Worm (Caenorhabditis elegans) whole organism, early embryonic: Measurements from ENCODE around the gene C49F5.3.

ENCODE experiments used
- B0310.2 ChIP-seq: sonication (generic microtip); optimal IDR thresholded peaks from 2 replicates; lab custom pipeline; 2016; ENCODE audit warnings: mild to moderate bottlenecking, missing genetic modification characterization, missing compliant biosample characterization
- F13C5.2 ChIP-seq: sonication (generic microtip); optimal IDR thresholded peaks from 2 replicates; lab custom pipeline; 2017; ENCODE audit warnings: mild to moderate bottlenecking, missing genetic modification characterization, inconsistent platforms, missing compliant biosample characterization
- aly-1 ChIP-seq: sonication (generic microtip); optimal IDR thresholded peaks from 2 replicates; lab custom pipeline; 2016; ENCODE audit warnings: missing genetic modification characterization, missing compliant biosample characterization
- ama-1 ChIP-seq: fragments of 150-350 bp; optimal IDR thresholded peaks from 2 replicates; lab custom pipeline; 2014
- ceh-13 ChIP-seq: fragments of 200-800 bp; sonication (Bioruptor generic); optimal IDR thresholded peaks from 2 replicates; lab custom pipeline; 2018; ENCODE audit warnings: mild to moderate bottlenecking, missing genetic modification characterization, missing compliant biosample characterization
- ceh-36 ChIP-seq: sonication (generic microtip); optimal IDR thresholded peaks from 2 replicates; lab custom pipeline; 2016; ENCODE audit warnings: missing genetic modification characterization, inconsistent platforms, missing compliant biosample characterization
- ets-7 ChIP-seq: sonication (generic microtip); optimal IDR thresholded peaks from 2 replicates; lab custom pipeline; 2016; ENCODE audit warnings: missing genotype, missing genetic modification characterization, missing compliant biosample characterization
- flt-1 ChIP-seq: fragments of 200-800 bp; sonication (Bioruptor generic); IDR thresholded peaks from 2 replicates; pipeline ENCODE4 v1.3.6; 2022; ENCODE audit warnings: missing genetic modification characterization, missing compliant biosample characterization
- hmbx-1 ChIP-seq: sonication (generic microtip); optimal IDR thresholded peaks from 2 replicates; lab custom pipeline; 2016; ENCODE audit warnings: mild to moderate bottlenecking, missing genetic modification characterization, missing compliant biosample characterization
- hmg-4 ChIP-seq: fragments of 200-800 bp; sonication (Bioruptor generic); optimal IDR thresholded peaks from 2 replicates; lab custom pipeline; 2018; ENCODE audit warnings: mild to moderate bottlenecking, missing genetic modification characterization, missing compliant biosample characterization
- hnd-1 ChIP-seq: sonication (generic microtip); optimal IDR thresholded peaks from 2 replicates; lab custom pipeline; 2016; ENCODE audit warnings: missing genetic modification characterization, missing compliant biosample characterization
- pes-1 ChIP-seq: fragments of 200-800 bp; sonication (Bioruptor generic); IDR thresholded peaks from 2 replicates; pipeline ENCODE4 v1.3.6; 2022; ENCODE audit warnings: missing genetic modification reagents, missing genetic modification characterization, missing compliant biosample characterization
- scrt-1 ChIP-seq: fragments of 200-800 bp; sonication (Bioruptor generic); IDR thresholded peaks from 2 replicates; pipeline ENCODE4 v1.3.6; 2022; ENCODE audit warnings: missing genetic modification characterization, missing compliant biosample characterization
- sea-1 ChIP-seq: fragments of 200-800 bp; sonication (Bioruptor generic); conservative IDR thresholded peaks from 2 replicates; pipeline ENCODE4 v1.3.6; 2022; ENCODE audit warnings: missing genetic modification characterization, missing compliant biosample characterization
- tbx-11 ChIP-seq: fragments of 200-800 bp; sonication (Bioruptor generic); IDR thresholded peaks from 2 replicates; pipeline ENCODE4 v1.3.6; 2022; ENCODE audit warnings: missing genetic modification characterization, missing compliant biosample characterization
- tbx-37 ChIP-seq: fragments of 200-800 bp; sonication (Bioruptor generic); conservative IDR thresholded peaks from 2 replicates; pipeline ENCODE4 v1.3.6; 2022; ENCODE audit warnings: missing genetic modification reagents, missing genetic modification characterization, missing compliant biosample characterization
- tra-4 ChIP-seq: sonication (generic microtip); optimal IDR thresholded peaks from 2 replicates; lab custom pipeline; 2017; ENCODE audit warnings: missing genetic modification characterization, missing compliant biosample characterization

C49F5.3 gene

ce11 chrX:12005499-12005959 lies 22.1 kb upstream of the C49F5.3 start, which contains the start of gene sma-5:
Gene sma-5, minus strand, starts transcription at chrX:12005549.
- no peak for TF ChIP-seq sea-1 (GFP tag; lab: Robert Waterston, UW)
- TF ChIP-seq ceh-36 = no peak
- TF ChIP-seq aly-1 (tag; lab: Kevin White, UChicago) = no peak
- no peak for TF ChIP-seq hnd-1 (tag; lab: Kevin White, UChicago)
- no peak for TF ChIP-seq scrt-1 (GFP tag; lab: Robert Waterston, UW)
- TF ChIP-seq ets-7 (tag; lab: Kevin White, UChicago) = no peak
- no peak for TF ChIP-seq tra-4
- no peak for TF ChIP-seq tbx-11 (GFP tag; lab: Robert Waterston, UW)
- no peak for TF ChIP-seq B0310.2 (tag; lab: Kevin White, UChicago)
- no peak for TF ChIP-seq hmg-4 (GFP tag; lab: Kevin White, UChicago)
- no peak for TF ChIP-seq ama-1 (lab: Kevin White, UChicago)
- no peak for TF ChIP-seq pes-1 (GFP tag; lab: Robert Waterston, UW)
- TF ChIP-seq hmbx-1 = no peak
- TF ChIP-seq ceh-13 (GFP tag; lab: Kevin White, UChicago) = no peak
- TF ChIP-seq F13C5.2 (tag; lab: Kevin White, UChicago) = no peak

ce11 chrX:12004925-12005324 lies 21.5 kb upstream of the C49F5.3 start:
- TF ChIP-seq ets-7 (tag; lab: Kevin White, UChicago) (no peak), tbx-11 (GFP tag; lab: Robert Waterston, UW) (no peak), ceh-36 (no peak), hmbx-1 (no peak), pes-1 (GFP tag; lab: Robert Waterston, UW) (no peak), hmg-4 (GFP tag; lab: Kevin White, UChicago) (no peak), F13C5.2 (tag; lab: Kevin White, UChicago) (no peak), flt-1 (GFP tag; lab: Robert Waterston, UW) (no peak), ama-1 (lab: Kevin White, UChicago) (no peak), aly-1 (tag; lab: Kevin White, UChicago) (no peak), B0310.2 (tag; lab: Kevin White, UChicago) (no peak), hnd-1 (tag; lab: Kevin White, UChicago) (no peak), tbx-37 (GFP tag; lab: Robert Waterston, UW) (no peak), tra-4 (no peak), ceh-13 (GFP tag; lab: Kevin White, UChicago) (no peak), scrt-1 (GFP tag; lab: Robert Waterston, UW) (no peak), sea-1 (GFP tag; lab: Robert Waterston, UW) (no peak)

- TF ChIP-seq ceh-36 = no peak
Measured at ce11 chrX:12003969-12004368, 20.5 kb upstream of the C49F5.3 start.

- TF ChIP-seq ets-7 (tag; lab: Kevin White, UChicago) = no peak
- no peak for TF ChIP-seq hnd-1 (tag; lab: Kevin White, UChicago)
- TF ChIP-seq tbx-37 (GFP tag; lab: Robert Waterston, UW) = no peak
- no peak for TF ChIP-seq ceh-36
- TF ChIP-seq ceh-13 (GFP tag; lab: Kevin White, UChicago) = no peak
- TF ChIP-seq pes-1 (GFP tag; lab: Robert Waterston, UW) = no peak
- no peak for TF ChIP-seq sea-1 (GFP tag; lab: Robert Waterston, UW)
- TF ChIP-seq hmbx-1 = no peak
- no peak for TF ChIP-seq F13C5.2 (tag; lab: Kevin White, UChicago)
- no peak for TF ChIP-seq ama-1 (lab: Kevin White, UChicago)
- no peak for TF ChIP-seq B0310.2 (tag; lab: Kevin White, UChicago)
- no peak for TF ChIP-seq flt-1 (GFP tag; lab: Robert Waterston, UW)
- TF ChIP-seq scrt-1 (GFP tag; lab: Robert Waterston, UW) = no peak
Measured at ce11 chrX:12001600-12001999, 18.2 kb upstream of the C49F5.3 start.

- TF ChIP-seq ets-7 (tag; lab: Kevin White, UChicago) = no peak
- no peak for TF ChIP-seq ceh-36
- no peak for TF ChIP-seq ama-1 (lab: Kevin White, UChicago)
- TF ChIP-seq tra-4 = no peak
Measured at ce11 chrX:11999573-11999972, 16.1 kb upstream of the C49F5.3 start.

ce11 chrX:11996606-11997005 lies 13.2 kb upstream of the C49F5.3 start:
- TF ChIP-seq tbx-11 (GFP tag; lab: Robert Waterston, UW) = no peak
- TF ChIP-seq F13C5.2 (tag; lab: Kevin White, UChicago) = no peak
- no peak for TF ChIP-seq flt-1 (GFP tag; lab: Robert Waterston, UW)
- TF ChIP-seq aly-1 (tag; lab: Kevin White, UChicago) = no peak
- TF ChIP-seq hmbx-1 = no peak

ce11 chrX:11994484-11994883 lies 11.1 kb upstream of the C49F5.3 start, which contains the start of gene C49F5.7:
Gene C49F5.7, plus strand, starts transcription at chrX:11994784.
- TF ChIP-seq aly-1 (tag; lab: Kevin White, UChicago) (no peak), pes-1 (GFP tag; lab: Robert Waterston, UW) (no peak)

- TF ChIP-seq ceh-36 (no peak), hmbx-1 (no peak), aly-1 (tag; lab: Kevin White, UChicago) (no peak), ama-1 (lab: Kevin White, UChicago) (no peak), hmg-4 (GFP tag; lab: Kevin White, UChicago) (no peak)
Measured at ce11 chrX:11993327-11993726, 9.9 kb upstream of the C49F5.3 start.

- TF ChIP-seq B0310.2 (tag; lab: Kevin White, UChicago) (no peak), sea-1 (GFP tag; lab: Robert Waterston, UW) (no peak), scrt-1 (GFP tag; lab: Robert Waterston, UW) (no peak), ceh-36 (no peak)
Measured at ce11 chrX:11992778-11993177, 9.4 kb upstream of the C49F5.3 start.
